Worm (Caenorhabditis elegans): ENCODE data around the gene elo-4.

Gene elo-4

ce11 chrIII:9328732-9329131, 5.3 kb downstream of the elo-4 start:
- TF ChIP-seq T22C8.4 (GFP tag; IDR thresholded peaks at IDR 0.05): no peak
- TF ChIP-seq tab-1 (GFP tag; IDR thresholded peaks at IDR 0.05): no peak
- no peak for TF ChIP-seq ztf-29 (GFP tag; IDR thresholded peaks at IDR 0.05)
- TF ChIP-seq ref-1 (GFP tag; conservative IDR thresholded peaks at IDR 0.05): no peak
- TF ChIP-seq med-1 (GFP tag; optimal IDR thresholded peaks at IDR 0.05; ENCODE audit: insufficient read depth): no peak
- TF ChIP-seq flt-1 (GFP tag; IDR thresholded peaks at IDR 0.05): no peak
- TF ChIP-seq cog-1 (tag; optimal IDR thresholded peaks at IDR 0.05): no peak
- no peak for TF ChIP-seq klf-2 (GFP tag; conservative IDR thresholded peaks at IDR 0.05)
- TF ChIP-seq ztf-23 (GFP tag; IDR thresholded peaks at IDR 0.05): no peak

ce11 chrIII:9327910-9328309, 6.2 kb downstream of the elo-4 start:
- TF ChIP-seq ref-1 (GFP tag; conservative IDR thresholded peaks at IDR 0.05): no peak
- TF ChIP-seq ztf-23 (GFP tag; IDR thresholded peaks at IDR 0.05): no peak
- TF ChIP-seq T22C8.4 (GFP tag; IDR thresholded peaks at IDR 0.05): no peak
- TF ChIP-seq ztf-29 (GFP tag; IDR thresholded peaks at IDR 0.05): no peak
- TF ChIP-seq med-1 (GFP tag; optimal IDR thresholded peaks at IDR 0.05; ENCODE audit: insufficient read depth): no peak
- TF ChIP-seq tab-1 (GFP tag; IDR thresholded peaks at IDR 0.05): no peak
- TF ChIP-seq cog-1 (tag; optimal IDR thresholded peaks at IDR 0.05): no peak
- no peak for TF ChIP-seq klf-2 (GFP tag; conservative IDR thresholded peaks at IDR 0.05)
- TF ChIP-seq flt-1 (GFP tag; IDR thresholded peaks at IDR 0.05): no peak

- no peak for TF ChIP-seq cog-1 (tag; optimal IDR thresholded peaks at IDR 0.05)
- TF ChIP-seq ztf-23 (GFP tag; IDR thresholded peaks at IDR 0.05): no peak
- no peak for TF ChIP-seq ref-1 (GFP tag; conservative IDR thresholded peaks at IDR 0.05)
- no peak for TF ChIP-seq tab-1 (GFP tag; IDR thresholded peaks at IDR 0.05)
Measured at ce11 chrIII:9326528-9326927, 7.5 kb downstream of the elo-4 start.

- TF ChIP-seq med-1 (GFP tag; optimal IDR thresholded peaks at IDR 0.05; ENCODE audit: insufficient read depth) (no peak), ztf-29 (GFP tag; IDR thresholded peaks at IDR 0.05) (no peak), ref-1 (GFP tag; conservative IDR thresholded peaks at IDR 0.05) (no peak), cog-1 (tag; optimal IDR thresholded peaks at IDR 0.05) (no peak), ztf-23 (GFP tag; IDR thresholded peaks at IDR 0.05) (no peak), T22C8.4 (GFP tag; IDR thresholded peaks at IDR 0.05) (no peak), tab-1 (GFP tag; IDR thresholded peaks at IDR 0.05) (no peak), flt-1 (GFP tag; IDR thresholded peaks at IDR 0.05) (no peak), klf-2 (GFP tag; conservative IDR thresholded peaks at IDR 0.05) (no peak)
Measured at ce11 chrIII:9324724-9325123, 9.3 kb downstream of the elo-4 start, which contains the start of gene C40H1.7. Gene C40H1.7, plus strand, starts transcription at chrIII:9325024.

- TF ChIP-seq med-1 (GFP tag; optimal IDR thresholded peaks at IDR 0.05; ENCODE audit: insufficient read depth): no peak
- no peak for TF ChIP-seq cog-1 (tag; optimal IDR thresholded peaks at IDR 0.05)
- no peak for TF ChIP-seq flt-1 (GFP tag; IDR thresholded peaks at IDR 0.05)
- no peak for TF ChIP-seq tab-1 (GFP tag; IDR thresholded peaks at IDR 0.05)
- no peak for TF ChIP-seq T22C8.4 (GFP tag; IDR thresholded peaks at IDR 0.05)
- no peak for TF ChIP-seq klf-2 (GFP tag; conservative IDR thresholded peaks at IDR 0.05)
- no peak for TF ChIP-seq ztf-23 (GFP tag; IDR thresholded peaks at IDR 0.05)
- no peak for TF ChIP-seq ztf-29 (GFP tag; IDR thresholded peaks at IDR 0.05)
- no peak for TF ChIP-seq ref-1 (GFP tag; conservative IDR thresholded peaks at IDR 0.05)
Measured at ce11 chrIII:9322010-9322409, 12.1 kb downstream of the elo-4 start, which contains the start of gene cpb-1. Gene cpb-1, plus strand, starts transcription at chrIII:9322310.

ce11 chrIII:9319641-9320040, 14.4 kb downstream of the elo-4 start, which contains the start of gene C40H1.9:
Gene C40H1.9, plus strand, starts transcription at chrIII:9319941.
- TF ChIP-seq flt-1 (GFP tag; IDR thresholded peaks at IDR 0.05): no peak
- TF ChIP-seq ztf-29 (GFP tag; IDR thresholded peaks at IDR 0.05): no peak
- no peak for TF ChIP-seq klf-2 (GFP tag; conservative IDR thresholded peaks at IDR 0.05)
- TF ChIP-seq ztf-23 (GFP tag; IDR thresholded peaks at IDR 0.05): no peak
- TF ChIP-seq cog-1 (tag; optimal IDR thresholded peaks at IDR 0.05): no peak
- no peak for TF ChIP-seq ref-1 (GFP tag; conservative IDR thresholded peaks at IDR 0.05)
- no peak for TF ChIP-seq T22C8.4 (GFP tag; IDR thresholded peaks at IDR 0.05)
- TF ChIP-seq tab-1 (GFP tag; IDR thresholded peaks at IDR 0.05): no peak
- no peak for TF ChIP-seq med-1 (GFP tag; optimal IDR thresholded peaks at IDR 0.05; ENCODE audit: insufficient read depth)

ce11 chrIII:9317601-9318000, 16.5 kb downstream of the elo-4 start:
- TF ChIP-seq klf-2 (GFP tag; conservative IDR thresholded peaks at IDR 0.05) (no peak), flt-1 (GFP tag; IDR thresholded peaks at IDR 0.05) (no peak), med-1 (GFP tag; optimal IDR thresholded peaks at IDR 0.05; ENCODE audit: insufficient read depth) (no peak), ztf-29 (GFP tag; IDR thresholded peaks at IDR 0.05) (no peak), T22C8.4 (GFP tag; IDR thresholded peaks at IDR 0.05) (no peak), ztf-23 (GFP tag; IDR thresholded peaks at IDR 0.05) (no peak), ref-1 (GFP tag; conservative IDR thresholded peaks at IDR 0.05) (no peak), cog-1 (tag; optimal IDR thresholded peaks at IDR 0.05) (no peak), tab-1 (GFP tag; IDR thresholded peaks at IDR 0.05) (no peak)

- TF ChIP-seq klf-2 (GFP tag; conservative IDR thresholded peaks at IDR 0.05) (no peak), ztf-29 (GFP tag; IDR thresholded peaks at IDR 0.05) (no peak), T22C8.4 (GFP tag; IDR thresholded peaks at IDR 0.05) (no peak), cog-1 (tag; optimal IDR thresholded peaks at IDR 0.05) (no peak), flt-1 (GFP tag; IDR thresholded peaks at IDR 0.05) (no peak), ref-1 (GFP tag; conservative IDR thresholded peaks at IDR 0.05) (no peak), tab-1 (GFP tag; IDR thresholded peaks at IDR 0.05) (no peak), med-1 (GFP tag; optimal IDR thresholded peaks at IDR 0.05; ENCODE audit: insufficient read depth) (no peak), ztf-23 (GFP tag; IDR thresholded peaks at IDR 0.05) (no peak)
Measured at ce11 chrIII:9315180-9315579, 18.9 kb downstream of the elo-4 start.

- TF ChIP-seq ztf-29 (GFP tag; IDR thresholded peaks at IDR 0.05) (no peak), ref-1 (GFP tag; conservative IDR thresholded peaks at IDR 0.05) (no peak), ztf-23 (GFP tag; IDR thresholded peaks at IDR 0.05) (no peak), tab-1 (GFP tag; IDR thresholded peaks at IDR 0.05) (no peak), cog-1 (tag; optimal IDR thresholded peaks at IDR 0.05) (no peak), med-1 (GFP tag; optimal IDR thresholded peaks at IDR 0.05; ENCODE audit: insufficient read depth) (no peak), klf-2 (GFP tag; conservative IDR thresholded peaks at IDR 0.05) (no peak), flt-1 (GFP tag; IDR thresholded peaks at IDR 0.05) (no peak), T22C8.4 (GFP tag; IDR thresholded peaks at IDR 0.05) (no peak)
Measured at ce11 chrIII:9314476-9314875, 19.6 kb downstream of the elo-4 start, which contains the start of gene C40H1.8. Gene C40H1.8, plus strand, starts transcription at chrIII:9314717.

ce11 chrIII:9309840-9310239, 24.2 kb downstream of the elo-4 start:
- TF ChIP-seq ztf-23 (GFP tag; IDR thresholded peaks at IDR 0.05) (no peak), tab-1 (GFP tag; IDR thresholded peaks at IDR 0.05) (no peak), klf-2 (GFP tag; conservative IDR thresholded peaks at IDR 0.05) (no peak), T22C8.4 (GFP tag; IDR thresholded peaks at IDR 0.05) (no peak), ref-1 (GFP tag; conservative IDR thresholded peaks at IDR 0.05) (no peak), flt-1 (GFP tag; IDR thresholded peaks at IDR 0.05) (no peak), ztf-29 (GFP tag; IDR thresholded peaks at IDR 0.05) (no peak)
